Fruit fly (Drosophila melanogaster) whole organism, prepupa: ENCODE results near the gene CG42272.

Experiments
- CG10669 ChIP-seq: fragments of 200-800 bp; sonication (Bioruptor generic); optimal IDR thresholded peaks from 3 replicates; lab custom pipeline; 2018; ENCODE audit warnings: missing biosample characterization, mild to moderate bottlenecking, missing genetic modification characterization, moderate library complexity
- CG1621 ChIP-seq: fragments of 200-800 bp; sonication (Bioruptor generic); optimal IDR thresholded peaks from 3 replicates; lab custom pipeline; 2018; ENCODE audit warnings: missing biosample characterization, mild to moderate bottlenecking, missing genetic modification characterization
- CG4318 ChIP-seq: fragments of 200-800 bp; sonication (Bioruptor generic); optimal IDR thresholded peaks from 3 replicates; lab custom pipeline; 2017; ENCODE audit warnings: missing biosample characterization, mild to moderate bottlenecking, missing genetic modification characterization
- CG6163 ChIP-seq: fragments of 200-800 bp; sonication (Bioruptor generic); IDR thresholded peaks from 3 replicates; pipeline ENCODE4 v1.3.6; 2022; ENCODE audit warnings: missing biosample characterization, missing genetic modification characterization
- CG8632 ChIP-seq: fragments of 200-800 bp; sonication (Bioruptor generic); optimal IDR thresholded peaks from 3 replicates; lab custom pipeline; 2016; ENCODE audit warnings: missing biosample characterization, missing genetic modification characterization
- CG9139 ChIP-seq: fragments of 200-800 bp; sonication (Bioruptor generic); optimal IDR thresholded peaks from 3 replicates; lab custom pipeline; 2017; ENCODE audit warnings: missing biosample characterization, mild to moderate bottlenecking, missing genetic modification characterization
- Eip75B ChIP-seq: fragments of 200-800 bp; sonication (Bioruptor generic); optimal IDR thresholded peaks from 3 replicates; lab custom pipeline; 2016; ENCODE audit warnings: missing biosample characterization, missing genetic modification characterization
- Ets21C ChIP-seq: fragments of 200-800 bp; sonication (Bioruptor generic); optimal IDR thresholded peaks from 3 replicates; lab custom pipeline; 2016; ENCODE audit warnings: missing biosample characterization, missing genetic modification characterization
- Gug ChIP-seq: fragments of 200-800 bp; sonication (Bioruptor generic); IDR thresholded peaks from 2 replicates; pipeline ENCODE4 v1.3.6; 2022; ENCODE audit warnings: missing biosample characterization, missing genetic modification characterization
- Hr39 ChIP-seq: fragments of 200-800 bp; sonication (Bioruptor generic); optimal IDR thresholded peaks from 2 replicates; lab custom pipeline; 2016; ENCODE audit warnings: missing biosample characterization, missing genetic modification characterization
- Met ChIP-seq: fragments of 200-800 bp; sonication (Bioruptor generic); optimal IDR thresholded peaks from 3 replicates; lab custom pipeline; 2016; ENCODE audit warnings: missing biosample characterization, missing genetic modification characterization
- acj6 ChIP-seq: fragments of 200-800 bp; sonication (Bioruptor generic); optimal IDR thresholded peaks from 3 replicates; lab custom pipeline; 2016; ENCODE audit warnings: missing biosample characterization, missing genetic modification characterization
- esn ChIP-seq: fragments of 200-800 bp; sonication (Bioruptor generic); optimal IDR thresholded peaks from 2 replicates; lab custom pipeline; 2016; ENCODE audit warnings: missing biosample characterization, mild to moderate bottlenecking, missing genetic modification characterization, moderate library complexity

- TF ChIP-seq CG1621 (peak; percentile 70), CG4318 (GFP tag; lab: Kevin White, UChicago) (no peak), Ets21C (GFP tag; lab: Kevin White, UChicago) (no peak), CG6163 (no peak), CG8632 (GFP tag; lab: Kevin White, UChicago) (no peak), CG9139 (GFP tag; lab: Kevin White, UChicago) (no peak), acj6 (GFP tag; lab: Kevin White, UChicago) (no peak), esn (no peak), CG10669 (GFP tag; lab: Kevin White, UChicago) (no peak), Eip75B (no peak), Hr39 (no peak), Met (GFP tag; lab: Kevin White, UChicago) (no peak), Gug (GFP tag; lab: Robert Waterston, UW) (no peak)
These were observed 41.2 kb downstream of the CG42272 start for dm6 chr3L:5843895-5844576.
